Fruit fly (Drosophila melanogaster): ENCODE data around the gene Keap1.

The Keap1 gene

dm6 chr3R:17115668-17116067, 35.9 kb upstream of the Keap1 start (continued):
- TF ChIP-seq odd (GFP tag; optimal IDR thresholded peaks at IDR 0.05) (peak; percentile 57), CG8281 (tag; optimal IDR thresholded peaks at IDR 0.05) (peak; percentile 84), CG6854 (GFP tag; optimal IDR thresholded peaks at IDR 0.05) (peak; percentile 31), row (GFP tag; IDR thresholded peaks at IDR 0.05) (no peak), Ssrp (tag; optimal IDR thresholded peaks at IDR 0.05) (no peak), z (GFP tag; IDR thresholded peaks at IDR 0.05) (no peak), sob (GFP tag; IDR thresholded peaks at IDR 0.05) (no peak), onecut (GFP tag; IDR thresholded peaks at IDR 0.05) (peak; percentile 15; the same call in 1 of the 2 replicates), CG6765 (GFP tag; optimal IDR thresholded peaks at IDR 0.05) (peak; percentile 27), oc (tag; optimal IDR thresholded peaks at IDR 0.05) (no peak), CG9609 (GFP tag; optimal IDR thresholded peaks at IDR 0.05) (no peak), CG8944 (GFP tag; optimal IDR thresholded peaks at IDR 0.05) (no peak), Hand (GFP tag; optimal IDR thresholded peaks at IDR 0.05) (no peak), Bteb2 (GFP tag; optimal IDR thresholded peaks at IDR 0.05) (no peak), mam (GFP tag; optimal IDR thresholded peaks at IDR 0.05) (no peak), CG11085 (GFP tag; IDR thresholded peaks at IDR 0.05) (no peak), CG15269 (tag; optimal IDR thresholded peaks at IDR 0.05) (no peak), Chrac-16 (GFP tag; optimal IDR thresholded peaks at IDR 0.05) (no peak), BtbVII (GFP tag; optimal IDR thresholded peaks at IDR 0.05) (peak; percentile 71), CG13424 (tag; optimal IDR thresholded peaks at IDR 0.05) (peak; percentile 22), NK7.1 (GFP tag; optimal IDR thresholded peaks at IDR 0.05) (no peak), CG9215 (GFP tag; IDR thresholded peaks at IDR 0.05) (no peak), sr (GFP tag; IDR thresholded peaks at IDR 0.05) (no peak), Xbp1 (GFP tag; optimal IDR thresholded peaks at IDR 0.05) (no peak), maf-S (GFP tag; optimal IDR thresholded peaks at IDR 0.05) (no peak), D (optimal IDR thresholded peaks at IDR 0.05) (no peak), D (GFP tag; optimal IDR thresholded peaks at IDR 0.05) (peak; percentile 1), unpg (GFP tag; optimal IDR thresholded peaks at IDR 0.05) (peak; percentile 46), CG34224 (GFP tag; IDR thresholded peaks at IDR 0.05; ENCODE audit: partially characterized antibody) (no peak), Eip74EF (GFP tag; optimal IDR thresholded peaks at IDR 0.05) (peak in 1 of 2 experiments; percentile 12), toy (GFP tag; IDR thresholded peaks at IDR 0.05) (no peak), slp2 (GFP tag; optimal IDR thresholded peaks at IDR 0.05) (no peak), CG34376 (GFP tag; optimal IDR thresholded peaks at IDR 0.05) (peak; percentile 43), CG10431 (GFP tag; optimal IDR thresholded peaks at IDR 0.05) (peak; percentile 32), CG4404 (GFP tag; IDR thresholded peaks at IDR 0.05) (no peak), ssp (GFP tag; IDR thresholded peaks at IDR 0.05) (no peak), CrebB (tag; optimal IDR thresholded peaks at IDR 0.05) (peak; percentile 25), jing (GFP tag; optimal IDR thresholded peaks at IDR 0.05) (no peak), cato (GFP tag; optimal IDR thresholded peaks at IDR 0.05; ENCODE audit: borderline replicate concordance) (no peak), CG10366 (GFP tag; IDR thresholded peaks at IDR 0.05) (no peak), nom (GFP tag; optimal IDR thresholded peaks at IDR 0.05) (no peak), CG14441 (GFP tag; IDR thresholded peaks at IDR 0.05) (0 out of 2 replicates have a peak, but pooled peaks have one; percentile 20), CG4854 (GFP tag; optimal IDR thresholded peaks at IDR 0.05) (no peak), Nf-YA (GFP tag; IDR thresholded peaks at IDR 0.05) (no peak), run (tag; optimal IDR thresholded peaks at IDR 0.05) (no peak), gcm (GFP tag; optimal IDR thresholded peaks at IDR 0.05) (peak; percentile 58), CG7987 (GFP tag; optimal IDR thresholded peaks at IDR 0.05) (peak; percentile 4), grn (GFP tag; optimal IDR thresholded peaks at IDR 0.05) (peak; percentile 45), zfh1 (GFP tag; IDR thresholded peaks at IDR 0.05) (no peak), tap (tag; optimal IDR thresholded peaks at IDR 0.05) (no peak), CG2875 (GFP tag; optimal IDR thresholded peaks at IDR 0.05) (peak; percentile 37), CG2889 (GFP tag; IDR thresholded peaks at IDR 0.05) (no peak)

All from whole organism, embryonic.